Fruit fly (Drosophila melanogaster): ENCODE results near the gene CG43394.

- TF ChIP-seq CG8478 (optimal IDR thresholded peaks at IDR 0.05): no peak
- no peak for TF ChIP-seq CTCF (optimal IDR thresholded peaks at IDR 0.05)
These were observed 46.5 kb upstream of the CG43394 start for dm6 chr2L:8099050-8099449.

All from S2 (cell line).